Worm (Caenorhabditis elegans) whole organism, early embryonic: ENCODE measurements around the gene K01A2.5.

Experiments used
- B0310.2 ChIP-seq: sonication (generic microtip); optimal IDR thresholded peaks from 2 replicates; lab custom pipeline; 2016; ENCODE audit warnings: mild to moderate bottlenecking, missing genetic modification characterization, missing compliant biosample characterization
- F13C5.2 ChIP-seq: sonication (generic microtip); optimal IDR thresholded peaks from 2 replicates; lab custom pipeline; 2017; ENCODE audit warnings: mild to moderate bottlenecking, missing genetic modification characterization, inconsistent platforms, missing compliant biosample characterization
- aly-1 ChIP-seq: sonication (generic microtip); optimal IDR thresholded peaks from 2 replicates; lab custom pipeline; 2016; ENCODE audit warnings: missing genetic modification characterization, missing compliant biosample characterization
- ama-1 ChIP-seq: fragments of 150-350 bp; optimal IDR thresholded peaks from 2 replicates; lab custom pipeline; 2014
- ceh-13 ChIP-seq: fragments of 200-800 bp; sonication (Bioruptor generic); optimal IDR thresholded peaks from 2 replicates; lab custom pipeline; 2018; ENCODE audit warnings: mild to moderate bottlenecking, missing genetic modification characterization, missing compliant biosample characterization
- ceh-36 ChIP-seq: sonication (generic microtip); optimal IDR thresholded peaks from 2 replicates; lab custom pipeline; 2016; ENCODE audit warnings: missing genetic modification characterization, inconsistent platforms, missing compliant biosample characterization
- ets-7 ChIP-seq: sonication (generic microtip); optimal IDR thresholded peaks from 2 replicates; lab custom pipeline; 2016; ENCODE audit warnings: missing genotype, missing genetic modification characterization, missing compliant biosample characterization
- flt-1 ChIP-seq: fragments of 200-800 bp; sonication (Bioruptor generic); IDR thresholded peaks from 2 replicates; pipeline ENCODE4 v1.3.6; 2022; ENCODE audit warnings: missing genetic modification characterization, missing compliant biosample characterization
- hmbx-1 ChIP-seq: sonication (generic microtip); optimal IDR thresholded peaks from 2 replicates; lab custom pipeline; 2016; ENCODE audit warnings: mild to moderate bottlenecking, missing genetic modification characterization, missing compliant biosample characterization
- hmg-4 ChIP-seq: fragments of 200-800 bp; sonication (Bioruptor generic); optimal IDR thresholded peaks from 2 replicates; lab custom pipeline; 2018; ENCODE audit warnings: mild to moderate bottlenecking, missing genetic modification characterization, missing compliant biosample characterization
- hnd-1 ChIP-seq: sonication (generic microtip); optimal IDR thresholded peaks from 2 replicates; lab custom pipeline; 2016; ENCODE audit warnings: missing genetic modification characterization, missing compliant biosample characterization
- pes-1 ChIP-seq: fragments of 200-800 bp; sonication (Bioruptor generic); IDR thresholded peaks from 2 replicates; pipeline ENCODE4 v1.3.6; 2022; ENCODE audit warnings: missing genetic modification reagents, missing genetic modification characterization, missing compliant biosample characterization
- scrt-1 ChIP-seq: fragments of 200-800 bp; sonication (Bioruptor generic); IDR thresholded peaks from 2 replicates; pipeline ENCODE4 v1.3.6; 2022; ENCODE audit warnings: missing genetic modification characterization, missing compliant biosample characterization
- sea-1 ChIP-seq: fragments of 200-800 bp; sonication (Bioruptor generic); conservative IDR thresholded peaks from 2 replicates; pipeline ENCODE4 v1.3.6; 2022; ENCODE audit warnings: missing genetic modification characterization, missing compliant biosample characterization
- tbx-11 ChIP-seq: fragments of 200-800 bp; sonication (Bioruptor generic); IDR thresholded peaks from 2 replicates; pipeline ENCODE4 v1.3.6; 2022; ENCODE audit warnings: missing genetic modification characterization, missing compliant biosample characterization
- tbx-37 ChIP-seq: fragments of 200-800 bp; sonication (Bioruptor generic); conservative IDR thresholded peaks from 2 replicates; pipeline ENCODE4 v1.3.6; 2022; ENCODE audit warnings: missing genetic modification reagents, missing genetic modification characterization, missing compliant biosample characterization
- tra-4 ChIP-seq: sonication (generic microtip); optimal IDR thresholded peaks from 2 replicates; lab custom pipeline; 2017; ENCODE audit warnings: missing genetic modification characterization, missing compliant biosample characterization

The K01A2.5 gene

DNA sequence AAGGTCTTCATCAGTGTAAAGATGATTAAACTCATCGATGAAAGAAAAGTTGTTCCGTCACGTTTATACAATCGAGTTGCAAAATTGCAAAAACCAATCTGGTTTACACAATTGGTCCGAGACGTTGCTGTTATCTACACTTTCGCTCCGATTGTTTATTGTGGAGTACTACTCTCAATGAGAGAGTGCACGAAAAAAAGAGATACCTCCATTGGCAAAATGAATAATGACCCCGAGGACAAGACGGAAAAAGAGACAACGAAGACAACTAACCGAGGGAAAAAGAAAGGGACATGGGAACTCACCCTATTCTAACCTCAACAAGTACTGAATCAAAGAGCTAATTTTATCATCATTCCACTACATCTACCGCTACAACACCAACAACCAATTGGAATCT lies 12.5 kb downstream of the K01A2.5 start:
- TF ChIP-seq pes-1 (no peak), hmg-4 (GFP tag; lab: Kevin White, UChicago) (no peak)

- TF ChIP-seq hnd-1 (tag; lab: Kevin White, UChicago), result no peak
- TF ChIP-seq ceh-36 (tag; lab: Kevin White, UChicago), result no peak
- TF ChIP-seq B0310.2 (tag; lab: Kevin White, UChicago), result no peak
Measured at ce11 chrII:319459-319858, 18.4 kb downstream of the K01A2.5 start, which contains the start of gene far-7. far-7 (plus strand) TSS chrII:319789.

ce11 chrII:320783-321182 lies 19.7 kb downstream of the K01A2.5 start:
- no peak for TF ChIP-seq B0310.2 (tag; lab: Kevin White, UChicago)
- TF ChIP-seq aly-1 (tag; lab: Kevin White, UChicago), result no peak
- no peak for TF ChIP-seq hnd-1 (tag; lab: Kevin White, UChicago)
- no peak for TF ChIP-seq ama-1 (lab: Kevin White, UChicago)
- no peak for TF ChIP-seq hmg-4 (GFP tag; lab: Kevin White, UChicago)
- no peak for TF ChIP-seq pes-1
- TF ChIP-seq sea-1 (GFP tag; lab: Robert Waterston, UW), result no peak
- TF ChIP-seq F13C5.2 (tag; lab: Kevin White, UChicago), result no peak
- no peak for TF ChIP-seq ets-7 (tag; lab: Kevin White, UChicago)
- TF ChIP-seq tbx-37, result no peak
- TF ChIP-seq flt-1 (GFP tag; lab: Robert Waterston, UW), result no peak
- no peak for TF ChIP-seq ceh-13 (GFP tag; lab: Kevin White, UChicago)
- TF ChIP-seq tbx-11, result no peak
- no peak for TF ChIP-seq hmbx-1 (tag; lab: Kevin White, UChicago)
- no peak for TF ChIP-seq tra-4 (tag; lab: Kevin White, UChicago)

DNA sequence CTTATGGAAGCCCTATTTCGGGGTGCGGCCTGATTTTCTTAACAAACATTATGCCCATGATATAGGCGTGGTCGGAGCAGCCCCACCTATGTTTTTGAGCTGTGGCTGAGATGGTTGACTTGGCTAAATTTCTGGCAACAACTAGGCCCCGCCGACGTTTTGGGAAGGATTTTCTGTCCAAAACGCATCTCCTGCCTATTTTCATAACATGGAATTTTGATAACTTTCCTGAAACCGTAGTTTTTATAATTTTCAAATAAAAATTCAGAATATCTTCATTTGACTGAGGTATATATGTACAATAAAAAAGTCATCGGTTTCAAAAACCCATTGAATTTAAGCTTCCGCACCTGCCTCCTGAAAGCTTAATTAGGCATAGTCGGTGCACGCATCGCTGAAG lies 20.1 kb downstream of the K01A2.5 start:
- TF ChIP-seq tbx-11, result no peak
- TF ChIP-seq tbx-37, result no peak
- no peak for TF ChIP-seq hmg-4 (GFP tag; lab: Kevin White, UChicago)
- no peak for TF ChIP-seq aly-1 (tag; lab: Kevin White, UChicago)
- no peak for TF ChIP-seq F13C5.2 (tag; lab: Kevin White, UChicago)
- TF ChIP-seq ceh-36 (tag; lab: Kevin White, UChicago), result no peak
- no peak for TF ChIP-seq B0310.2 (tag; lab: Kevin White, UChicago)
- TF ChIP-seq ceh-13 (GFP tag; lab: Kevin White, UChicago), result no peak

- TF ChIP-seq hmg-4 (GFP tag; lab: Kevin White, UChicago) (peak; percentile 45), pes-1 (no peak)
Measured at ce11 chrII:323048-323776, 22.1 kb downstream of the K01A2.5 start, which contains the start of gene K01A2.10. K01A2.10 (minus strand) TSS chrII:323098.

DNA sequence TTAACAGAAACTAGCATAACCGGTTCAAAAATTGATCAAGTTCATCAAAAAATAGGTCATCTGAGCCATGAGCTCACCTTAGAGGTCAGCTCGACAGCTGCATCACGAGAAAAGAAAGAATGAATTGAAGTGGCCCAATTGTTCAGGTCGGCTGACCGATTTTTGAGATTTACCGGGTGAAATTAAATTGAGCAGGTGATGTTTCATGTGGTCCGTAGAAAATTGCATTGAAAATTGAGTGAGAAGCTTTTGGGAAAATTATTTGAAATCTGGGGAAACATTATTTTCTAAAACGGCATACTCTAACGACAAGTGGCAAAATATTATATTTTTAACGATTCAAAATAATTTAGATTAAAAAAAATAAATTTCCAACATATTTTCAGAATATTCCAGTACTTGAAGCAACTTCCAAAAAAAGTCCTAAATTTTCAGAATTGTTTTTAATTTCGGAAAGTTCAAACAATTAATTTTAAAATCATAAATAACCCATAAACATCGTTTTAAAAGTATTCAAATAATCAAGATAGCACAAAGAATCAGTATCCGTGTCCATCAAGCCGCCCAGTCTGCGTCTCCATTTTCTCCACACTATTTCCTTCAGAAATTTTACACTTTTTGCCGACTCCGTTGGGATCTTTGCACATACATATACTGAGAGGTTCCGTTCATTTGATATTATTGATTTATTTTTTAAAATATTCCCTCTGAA lies 24.7 kb downstream of the K01A2.5 start, which contains the start of gene sgcb-1:
TSS of gene sgcb-1 (plus strand) at position 662 of the 712 bp plus-strand sequence.
- TF ChIP-seq tra-4 (tag; lab: Kevin White, UChicago) (no peak), pes-1 (no peak), flt-1 (GFP tag; lab: Robert Waterston, UW) (no peak), tbx-37 (no peak), ama-1 (lab: Kevin White, UChicago) (no peak), F13C5.2 (tag; lab: Kevin White, UChicago) (no peak), ceh-36 (tag; lab: Kevin White, UChicago) (no peak), ets-7 (tag; lab: Kevin White, UChicago) (no peak), sea-1 (GFP tag; lab: Robert Waterston, UW) (no peak), aly-1 (tag; lab: Kevin White, UChicago) (no peak), hmbx-1 (tag; lab: Kevin White, UChicago) (no peak), scrt-1 (GFP tag; lab: Robert Waterston, UW) (no peak)

DNA sequence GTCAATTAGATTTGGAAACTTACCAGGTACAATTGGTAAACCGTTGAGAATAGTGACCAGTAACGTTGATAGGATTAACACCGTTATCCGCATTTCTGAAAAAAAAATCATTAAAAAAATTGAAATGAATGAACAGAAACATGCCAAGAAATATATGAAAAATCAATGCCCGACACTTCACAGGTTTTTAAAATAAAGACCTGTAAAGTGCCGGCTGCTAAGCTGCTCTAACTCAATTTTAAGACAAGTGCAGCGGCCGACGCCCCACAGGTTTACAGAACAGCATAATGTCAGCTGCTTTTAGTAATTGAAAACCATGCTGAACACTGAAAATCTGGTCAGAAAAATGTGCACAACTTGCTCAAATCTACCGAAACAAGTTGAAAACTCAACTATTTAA lies 31.3 kb downstream of the K01A2.5 start, which contains the start of gene cbn-1:
TSS of gene cbn-1 (minus strand) at position 101 of the 400 bp plus-strand sequence.
- TF ChIP-seq hmbx-1 (tag; lab: Kevin White, UChicago) (no peak), flt-1 (GFP tag; lab: Robert Waterston, UW) (no peak), hmg-4 (GFP tag; lab: Kevin White, UChicago) (no peak), ceh-36 (tag; lab: Kevin White, UChicago) (no peak), tbx-37 (no peak), tra-4 (tag; lab: Kevin White, UChicago) (no peak)

DNA sequence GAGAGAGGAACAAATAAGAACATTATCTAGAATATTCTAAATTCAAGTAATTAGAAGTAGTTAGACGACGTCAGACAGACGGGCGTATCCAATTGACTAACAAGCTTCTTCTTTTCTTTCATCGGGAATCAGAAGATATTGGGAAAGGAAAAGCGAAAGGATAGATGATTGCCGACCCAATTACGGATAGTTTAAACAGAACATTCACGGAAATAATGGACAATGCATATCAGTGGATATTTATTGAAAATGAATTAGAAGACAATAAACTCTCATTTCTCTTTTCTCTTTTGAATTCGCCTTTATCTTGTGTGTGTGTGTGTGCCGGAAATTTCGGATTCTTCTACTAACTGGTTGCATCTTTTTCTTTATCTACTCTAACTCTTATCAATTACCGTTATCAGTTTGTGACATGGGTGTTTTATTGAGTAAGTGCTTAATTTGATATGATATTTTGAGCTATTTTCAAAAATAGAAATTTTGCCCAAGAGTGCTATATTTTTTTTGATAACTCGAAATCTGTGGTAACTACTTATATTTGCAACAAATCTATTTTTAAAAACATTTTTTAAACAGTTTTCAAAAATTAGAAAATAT lies 32.9 kb downstream of the K01A2.5 start:
- TF ChIP-seq hmg-4 (GFP tag; lab: Kevin White, UChicago) (no peak), F13C5.2 (tag; lab: Kevin White, UChicago) (no peak), hnd-1 (tag; lab: Kevin White, UChicago) (no peak), aly-1 (tag; lab: Kevin White, UChicago) (no peak), B0310.2 (tag; lab: Kevin White, UChicago) (no peak), hmbx-1 (tag; lab: Kevin White, UChicago) (no peak), tbx-37 (no peak), flt-1 (GFP tag; lab: Robert Waterston, UW) (no peak), tbx-11 (no peak), pes-1 (no peak), ceh-36 (tag; lab: Kevin White, UChicago) (no peak), ama-1 (lab: Kevin White, UChicago) (no peak), scrt-1 (GFP tag; lab: Robert Waterston, UW) (no peak), ets-7 (tag; lab: Kevin White, UChicago) (no peak), tra-4 (tag; lab: Kevin White, UChicago) (no peak), sea-1 (GFP tag; lab: Robert Waterston, UW) (no peak), ceh-13 (GFP tag; lab: Kevin White, UChicago) (no peak)
